Fruit fly (Drosophila melanogaster) whole organism, embryonic: Measurements from ENCODE around the gene CG31360.
A peak's percentile ranks its signal among the peaks of the same experiment; 100 is the strongest.

Experiments
- ATbp ChIP-seq: fragments of 200-800 bp; sonication (Bioruptor generic); optimal IDR thresholded peaks from 2 replicates; lab custom pipeline; 2017; ENCODE audit warnings: missing biosample characterization, mild to moderate bottlenecking, missing genetic modification characterization, missing genetic modification reagents
- BEAF-32 ChIP-seq: fragments of 200-800 bp; sonication (Bioruptor generic); optimal IDR thresholded peaks from 3 replicates; lab custom pipeline; 2017; ENCODE audit warnings: missing biosample characterization, missing genetic modification characterization, mild to moderate bottlenecking, moderate library complexity, missing genetic modification reagents
- CG10431 ChIP-seq: fragments of 200-800 bp; sonication (Bioruptor generic); optimal IDR thresholded peaks from 3 replicates; lab custom pipeline; 2018; ENCODE audit warnings: missing biosample characterization, mild to moderate bottlenecking, missing genetic modification characterization
- CG13123 ChIP-seq: fragments of 200-800 bp; sonication (Bioruptor generic); optimal IDR thresholded peaks from 2 replicates; lab custom pipeline; 2016; ENCODE audit warnings: missing biosample characterization, missing genetic modification characterization
- CG17568 ChIP-seq: fragments of 200-800 bp; sonication (Bioruptor generic); optimal IDR thresholded peaks from 2 replicates; lab custom pipeline; 2018; ENCODE audit warnings: missing biosample characterization, mild to moderate bottlenecking, missing genetic modification characterization, moderate library complexity
- CG2199 ChIP-seq: fragments of 200-800 bp; sonication (Bioruptor generic); IDR thresholded peaks from 3 replicates; pipeline ENCODE4 v1.3.6; 2022; ENCODE audit warnings: missing biosample characterization, missing genetic modification characterization
- CG30020 ChIP-seq: fragments of 200-800 bp; optimal IDR thresholded peaks from 2 replicates; lab custom pipeline; 2019; ENCODE audit warnings: missing biosample characterization, mild to moderate bottlenecking, missing genetic modification characterization, moderate library complexity
- CG4617 ChIP-seq: fragments of 200-800 bp; sonication (Bioruptor generic); optimal IDR thresholded peaks from 3 replicates; lab custom pipeline; 2016; ENCODE audit warnings: missing biosample characterization, missing genetic modification characterization, borderline replicate concordance
- CTCF ChIP-seq: fragments of 200-800 bp; sonication (Bioruptor generic); optimal IDR thresholded peaks from 2 replicates; lab custom pipeline; 2017; ENCODE audit warnings: missing biosample characterization, mild to moderate bottlenecking, missing genetic modification characterization, moderate library complexity
- Dp ChIP-seq: fragments of 200-800 bp; sonication (Bioruptor generic); optimal IDR thresholded peaks from 2 replicates; lab custom pipeline; 2018; ENCODE audit warnings: missing biosample characterization, mild to moderate bottlenecking, missing genetic modification characterization, moderate library complexity
- Dref ChIP-seq: fragments of 200-800 bp; sonication (Bioruptor generic); IDR thresholded peaks from 2 replicates; pipeline ENCODE4 v1.3.6; 2022; ENCODE audit warnings: missing biosample characterization, missing genetic modification characterization
- HmgZ ChIP-seq: fragments of 200-800 bp; sonication (Bioruptor generic); optimal IDR thresholded peaks from 2 replicates; lab custom pipeline; 2018; ENCODE audit warnings: missing biosample characterization, mild to moderate bottlenecking, missing genetic modification characterization
- Hr78 ChIP-seq, 2 experiments: fragments of 200-800 bp in 1 of 2; fragments of >200 bp in 1 of 2; sonication (Bioruptor generic) in 1 of 2; optimal IDR thresholded peaks; 2 replicates each; lab custom pipeline; 2017 to 2019; ENCODE audit warnings: missing biosample characterization in 2 of 2, missing genetic modification characterization in 2 of 2, mild to moderate bottlenecking in 1 of 2, moderate library complexity in 1 of 2
- Nf-YB ChIP-seq: fragments of 200-800 bp; sonication (Bioruptor generic); optimal IDR thresholded peaks from 3 replicates; lab custom pipeline; 2019; ENCODE audit warnings: missing biosample characterization, mild to moderate bottlenecking, missing genetic modification characterization, moderate library complexity
- Nf-YC ChIP-seq: fragments of 200-800 bp; optimal IDR thresholded peaks from 3 replicates; lab custom pipeline; 2019; ENCODE audit warnings: missing biosample characterization, mild to moderate bottlenecking, missing genetic modification characterization, moderate library complexity
- Opbp ChIP-seq: fragments of 200-800 bp; sonication (Bioruptor generic); IDR thresholded peaks from 3 replicates; pipeline ENCODE4 v1.3.6; 2022; ENCODE audit warnings: missing biosample characterization, missing genetic modification characterization; ENCODE audit not compliant: partially characterized antibody
- Pdp1 ChIP-seq, 2 experiments: fragments of 200-800 bp; sonication (Bioruptor generic); optimal IDR thresholded peaks; 3 replicates each; lab custom pipeline; 2016; ENCODE audit warnings: missing biosample characterization in 2 of 2, missing genetic modification characterization in 2 of 2, mild to moderate bottlenecking in 1 of 2, moderate library complexity in 1 of 2
- Xbp1 ChIP-seq: fragments of 200-800 bp; sonication (Bioruptor generic); optimal IDR thresholded peaks from 3 replicates; lab custom pipeline; 2016; ENCODE audit warnings: missing biosample characterization, mild to moderate bottlenecking, missing genetic modification characterization
- corto ChIP-seq: fragments of 200-800 bp; sonication (Bioruptor generic); optimal IDR thresholded peaks from 2 replicates; lab custom pipeline; 2016; ENCODE audit warnings: missing biosample characterization, mild to moderate bottlenecking, missing genetic modification characterization, moderate library complexity
- disco-r ChIP-seq: fragments of 200-800 bp; sonication (Bioruptor generic); optimal IDR thresholded peaks from 2 replicates; lab custom pipeline; 2016; ENCODE audit warnings: missing biosample characterization, missing genetic modification characterization
- exex ChIP-seq: fragments of 200-800 bp; sonication (Bioruptor generic); optimal IDR thresholded peaks from 4 replicates; lab custom pipeline; 2018; ENCODE audit warnings: missing biosample characterization, mild to moderate bottlenecking, missing genetic modification characterization, moderate library complexity
- grau ChIP-seq: fragments of 200-800 bp; optimal IDR thresholded peaks from 3 replicates; lab custom pipeline; 2019; ENCODE audit warnings: missing biosample characterization, mild to moderate bottlenecking, missing genetic modification characterization, moderate library complexity
- gsb ChIP-seq: fragments of 200-800 bp; sonication (Bioruptor generic); IDR thresholded peaks from 2 replicates; pipeline ENCODE4 v1.3.6; 2022; ENCODE audit warnings: missing biosample characterization, missing genetic modification characterization
- lbe ChIP-seq: fragments of 200-800 bp; sonication (Bioruptor generic); optimal IDR thresholded peaks from 2 replicates; lab custom pipeline; 2016; ENCODE audit warnings: missing biosample characterization, mild to moderate bottlenecking, missing genetic modification characterization
- lola ChIP-seq, 3 experiments: fragments of >200 bp in 2 of 3; fragments of 200-800 bp in 1 of 3; sonication (Bioruptor generic) in 1 of 3; optimal IDR thresholded peaks; 2 replicates each; lab custom pipeline; 2017 to 2019; ENCODE audit warnings: missing biosample characterization in 3 of 3, missing genetic modification characterization in 3 of 3, mild to moderate bottlenecking in 1 of 3, moderate library complexity in 1 of 3
- maf-S ChIP-seq: fragments of 200-800 bp; sonication (Bioruptor generic); optimal IDR thresholded peaks from 2 replicates; lab custom pipeline; 2016; ENCODE audit warnings: missing biosample characterization, missing genetic modification characterization
- onecut ChIP-seq: fragments of 200-800 bp; sonication (Bioruptor generic); IDR thresholded peaks from 2 replicates; pipeline ENCODE4 v1.3.6; 2022; ENCODE audit warnings: missing biosample characterization, missing genetic modification characterization
- pfk ChIP-seq: fragments of 200-800 bp; sonication (Bioruptor generic); optimal IDR thresholded peaks from 2 replicates; lab custom pipeline; 2018; ENCODE audit warnings: missing biosample characterization, mild to moderate bottlenecking, missing genetic modification characterization, moderate library complexity
- pho ChIP-seq: fragments of 200-800 bp; sonication (Bioruptor generic); optimal IDR thresholded peaks from 2 replicates; lab custom pipeline; 2016; ENCODE audit warnings: missing biosample characterization, missing genetic modification characterization
- repo ChIP-seq: fragments of 200-800 bp; sonication (Bioruptor generic); optimal IDR thresholded peaks from 2 replicates; lab custom pipeline; 2016; ENCODE audit warnings: missing biosample characterization, missing genetic modification characterization
- sens ChIP-seq: fragments of 200-800 bp; sonication (Bioruptor generic); peaks from one replicate; lab custom pipeline; 2016; ENCODE audit warnings: missing biosample characterization, missing genetic modification characterization
- stwl ChIP-seq: fragments of 200-800 bp; sonication (Bioruptor generic); optimal IDR thresholded peaks from 3 replicates; lab custom pipeline; 2018; ENCODE audit warnings: missing biosample characterization, mild to moderate bottlenecking, missing genetic modification characterization, moderate library complexity
- sug ChIP-seq: fragments of 200-800 bp; optimal IDR thresholded peaks from 2 replicates; lab custom pipeline; 2019; ENCODE audit warnings: missing biosample characterization, mild to moderate bottlenecking, missing genetic modification characterization, moderate library complexity
- trem ChIP-seq: fragments of 200-800 bp; optimal IDR thresholded peaks from 3 replicates; lab custom pipeline; 2019; ENCODE audit warnings: missing biosample characterization, mild to moderate bottlenecking, missing genetic modification characterization, moderate library complexity
- trh ChIP-seq: fragments of 200-800 bp; sonication (Bioruptor generic); optimal IDR thresholded peaks from 2 replicates; lab custom pipeline; 2016; ENCODE audit warnings: missing biosample characterization, missing genetic modification characterization

Gene CG31360

DNA sequence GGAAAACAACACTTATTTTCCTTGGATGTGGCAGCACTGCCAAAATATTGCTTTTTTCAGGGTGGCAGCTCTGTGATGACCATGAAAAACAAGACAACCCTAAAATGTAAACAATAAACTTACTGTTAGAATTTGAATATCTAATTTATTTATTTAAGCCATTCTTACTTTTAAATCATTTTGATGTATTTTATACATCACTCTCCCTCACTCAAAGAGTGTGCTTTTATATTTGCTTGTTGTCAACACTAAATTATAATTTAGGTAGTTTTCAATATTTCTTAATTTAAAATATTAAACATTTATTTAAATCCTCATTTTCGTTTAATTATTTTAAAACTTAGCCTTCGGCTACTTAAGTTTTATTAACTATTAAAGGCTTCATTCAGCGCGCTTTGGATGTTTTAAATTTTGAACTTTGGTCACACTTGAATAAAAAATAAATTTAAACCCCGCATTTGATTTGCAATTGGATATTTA lies 14.0 kb upstream of the CG31360 start, which contains the start of the genes CG7523 and Mps1 (continued):
- no peak for TF ChIP-seq corto (GFP tag; lab: Kevin White, UChicago)
- peak; percentile 41 for TF ChIP-seq CG10431 (GFP tag; lab: Kevin White, UChicago)
- peak; percentile 36 for TF ChIP-seq BEAF-32
- TF ChIP-seq CG30020 (tag; lab: Kevin White, UChicago) = peak; percentile 45
- no peak for TF ChIP-seq disco-r (GFP tag; lab: Kevin White, UChicago)
- no peak for TF ChIP-seq CG17568
- peak; percentile 3 for TF ChIP-seq pfk (GFP tag; lab: Kevin White, UChicago)
- TF ChIP-seq Nf-YC (tag; lab: Kevin White, UChicago) = peak; percentile 26
- TF ChIP-seq repo (GFP tag; lab: Kevin White, UChicago) = no peak
- TF ChIP-seq Dref (GFP tag; lab: Robert Waterston, UW) = peak; percentile 35; the same call in 1 of the 2 replicates
- TF ChIP-seq Nf-YB = peak; percentile 33
- TF ChIP-seq grau (tag; lab: Kevin White, UChicago) = peak; percentile 26
- peak; percentile 55 for TF ChIP-seq CTCF (GFP tag; lab: Kevin White, UChicago)
- peak; percentile 87 for TF ChIP-seq stwl (tag; lab: Kevin White, UChicago)
- TF ChIP-seq HmgZ (tag; lab: Kevin White, UChicago) = peak; percentile 63
- TF ChIP-seq Dp (GFP tag; lab: Kevin White, UChicago) = peak; percentile 78
- TF ChIP-seq pho (GFP tag; lab: Kevin White, UChicago) = peak; percentile 19
- peak; percentile 51 for TF ChIP-seq CG4617 (GFP tag; lab: Kevin White, UChicago)
- peak; percentile 4 for TF ChIP-seq Xbp1 (GFP tag; lab: Kevin White, UChicago)
- peak; percentile 82 for TF ChIP-seq trem (tag; lab: Kevin White, UChicago)

DNA sequence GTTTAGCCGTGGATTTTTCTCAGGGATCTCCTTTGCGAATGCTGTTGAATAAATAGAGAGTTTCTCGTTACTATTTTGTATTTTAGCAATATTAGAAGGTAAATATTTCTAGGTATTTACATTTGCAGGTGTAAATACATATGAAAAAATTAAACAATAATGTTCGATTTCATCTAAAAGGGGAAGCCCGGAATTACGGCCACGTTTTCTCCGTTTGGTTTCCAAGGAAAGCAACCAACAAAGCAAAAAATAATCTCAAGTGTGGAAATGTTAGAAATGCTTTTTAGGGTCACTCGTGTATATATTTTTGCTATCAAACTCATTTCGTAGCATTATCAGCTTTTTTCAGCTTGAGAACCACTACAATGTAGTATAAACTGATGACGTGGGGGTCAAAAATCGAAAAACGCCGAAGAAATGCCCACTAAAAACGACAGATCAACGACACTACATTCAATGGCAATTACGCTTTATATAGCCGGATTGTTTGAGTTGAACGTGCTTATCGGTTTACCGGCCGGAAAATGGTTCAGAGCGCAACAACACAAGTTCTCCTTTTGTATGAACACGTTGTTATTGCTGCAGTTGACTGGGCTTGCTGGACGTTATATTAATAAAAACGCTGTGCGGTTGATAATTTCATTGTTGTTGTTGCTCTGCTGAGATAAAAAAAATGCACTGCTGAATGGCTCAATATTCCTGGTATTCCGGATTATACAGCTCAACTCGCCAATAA lies 6.6 kb upstream of the CG31360 start:
- TF ChIP-seq BEAF-32 (no peak), Hr78 (GFP tag; optimal IDR thresholded peaks at IDR 0.05; lab: Kevin White, UChicago) (peak in 1 of 2 experiments; percentile 79), onecut (GFP tag; lab: Robert Waterston, UW) (no peak), lbe (GFP tag; lab: Kevin White, UChicago) (peak; percentile 24), Opbp (GFP tag; lab: Robert Waterston, UW) (no peak), sens (no peak), exex (tag; lab: Kevin White, UChicago) (peak; percentile 42), ATbp (GFP tag; lab: Kevin White, UChicago) (no peak), CG2199 (peak; percentile 68), maf-S (no peak), trh (no peak), corto (GFP tag; lab: Kevin White, UChicago) (peak; percentile 29), CG13123 (GFP tag; lab: Kevin White, UChicago) (no peak), sug (tag; lab: Kevin White, UChicago) (peak; percentile 33), Pdp1 (GFP tag; optimal IDR thresholded peaks at IDR 0.05; lab: Kevin White, UChicago) (peak in 1 of 2 experiments; percentile 7), Xbp1 (GFP tag; lab: Kevin White, UChicago) (peak; percentile 11), gsb (no peak), lola (GFP tag; optimal IDR thresholded peaks at IDR 0.05; lab: Kevin White, UChicago) (no peak)
- TF ChIP-seq, all 482 proteins: peak for 8
